Worm (Caenorhabditis elegans) whole organism, late embryonic: Measurements from ENCODE around the gene cyl-1.

Source experiments
- F13H6.1 ChIP-seq: sonication (generic microtip); optimal IDR thresholded peaks from 2 replicates; lab custom pipeline; 2016; ENCODE audit warnings: missing genetic modification characterization, missing compliant biosample characterization
- ahr-1 ChIP-seq: sonication (generic microtip); optimal IDR thresholded peaks from 2 replicates; lab custom pipeline; 2016; ENCODE audit warnings: missing genetic modification characterization, missing compliant biosample characterization
- ceh-24 ChIP-seq: sonication (generic microtip); optimal IDR thresholded peaks from 2 replicates; lab custom pipeline; 2016; ENCODE audit warnings: mild to moderate bottlenecking, missing genetic modification characterization, missing compliant biosample characterization
- ceh-30 ChIP-seq: fragments of 150-350 bp; optimal IDR thresholded peaks from 2 replicates; lab custom pipeline; 2014; ENCODE audit warnings: missing biosample characterization, missing genetic modification characterization
- ceh-31 ChIP-seq: sonication (generic microtip); optimal IDR thresholded peaks from 2 replicates; lab custom pipeline; 2016; ENCODE audit warnings: missing genetic modification characterization, missing compliant biosample characterization
- ceh-48 ChIP-seq: sonication (generic microtip); optimal IDR thresholded peaks from 2 replicates; lab custom pipeline; 2016; ENCODE audit warnings: missing genetic modification characterization, inconsistent platforms, missing compliant biosample characterization
- ceh-6 ChIP-seq: fragments of 200-800 bp; sonication (Bioruptor generic); optimal IDR thresholded peaks from 2 replicates; lab custom pipeline; 2018; ENCODE audit warnings: mild to moderate bottlenecking, missing genetic modification characterization, missing compliant biosample characterization
- ceh-9 ChIP-seq: sonication (generic microtip); optimal IDR thresholded peaks from 2 replicates; lab custom pipeline; 2016; ENCODE audit warnings: mild to moderate bottlenecking, missing genetic modification characterization, inconsistent platforms, missing compliant biosample characterization
- dmd-4 ChIP-seq: sonication (generic microtip); optimal IDR thresholded peaks from 2 replicates; lab custom pipeline; 2016; ENCODE audit warnings: borderline replicate concordance, missing genetic modification characterization, missing compliant biosample characterization
- dve-1 ChIP-seq: sonication (generic microtip); optimal IDR thresholded peaks from 2 replicates; lab custom pipeline; 2017; ENCODE audit warnings: antibody characterized with exemption, mild to moderate bottlenecking, missing genetic modification characterization, missing compliant biosample characterization
- elt-2 ChIP-seq: sonication (generic microtip); optimal IDR thresholded peaks from 2 replicates; lab custom pipeline; 2016; ENCODE audit warnings: missing genetic modification reagents, missing genetic modification characterization, missing compliant biosample characterization
- elt-4 ChIP-seq: sonication (generic microtip); optimal IDR thresholded peaks from 2 replicates; lab custom pipeline; 2016; ENCODE audit warnings: missing genetic modification characterization, missing compliant biosample characterization
- eyg-1 ChIP-seq: sonication (generic microtip); optimal IDR thresholded peaks from 2 replicates; lab custom pipeline; 2016; ENCODE audit warnings: missing genotype, missing genetic modification characterization, missing compliant biosample characterization
- gmeb-2 ChIP-seq: sonication (generic microtip); optimal IDR thresholded peaks from 2 replicates; lab custom pipeline; 2016; ENCODE audit warnings: missing genetic modification characterization, inconsistent platforms, missing compliant biosample characterization
- hlh-13 ChIP-seq: fragments of 200-800 bp; sonication (Bioruptor generic); optimal IDR thresholded peaks from 2 replicates; lab custom pipeline; 2018; ENCODE audit warnings: mild to moderate bottlenecking, missing genetic modification characterization, missing compliant biosample characterization
- hlh-8 ChIP-seq: sonication (generic microtip); optimal IDR thresholded peaks from 2 replicates; lab custom pipeline; 2016; ENCODE audit warnings: missing genotype, missing genetic modification characterization, missing compliant biosample characterization
- lin-11 ChIP-seq: fragments of 200-800 bp; sonication (Bioruptor generic); optimal IDR thresholded peaks from 2 replicates; lab custom pipeline; 2018; ENCODE audit warnings: mild to moderate bottlenecking, missing genetic modification characterization, missing compliant biosample characterization
- mec-3 ChIP-seq: sonication (generic microtip); optimal IDR thresholded peaks from 2 replicates; lab custom pipeline; 2016; ENCODE audit warnings: borderline replicate concordance, missing genetic modification characterization, missing compliant biosample characterization
- nfya-1 ChIP-seq: sonication (generic microtip); optimal IDR thresholded peaks from 2 replicates; lab custom pipeline; 2017; ENCODE audit warnings: missing genetic modification characterization, mild to moderate bottlenecking, missing compliant biosample characterization, antibody characterized with exemption, moderate library complexity
- nhr-11 ChIP-seq: fragments of 150-350 bp; optimal IDR thresholded peaks from 2 replicates; lab custom pipeline; 2014; ENCODE audit warnings: missing biosample characterization, missing genetic modification characterization
- nhr-232 ChIP-seq: sonication (generic microtip); optimal IDR thresholded peaks from 2 replicates; lab custom pipeline; 2016; ENCODE audit warnings: missing genetic modification characterization, missing compliant biosample characterization
- pag-3 ChIP-seq: sonication (generic microtip); optimal IDR thresholded peaks from 2 replicates; lab custom pipeline; 2016; ENCODE audit warnings: missing compliant biosample characterization, missing genetic modification characterization, borderline replicate concordance
- pat-9 ChIP-seq: fragments of 200-800 bp; sonication (Bioruptor generic); optimal IDR thresholded peaks from 2 replicates; lab custom pipeline; 2018; ENCODE audit warnings: mild to moderate bottlenecking, missing genetic modification characterization, moderate library complexity, missing compliant biosample characterization
- pha-4 ChIP-seq: fragments of 150-350 bp; optimal IDR thresholded peaks from 2 replicates; lab custom pipeline; 2018; ENCODE audit warnings: missing biosample characterization, missing genetic modification reagents, missing genetic modification characterization
- sox-2 ChIP-seq: fragments of 200-800 bp; sonication (Bioruptor generic); IDR thresholded peaks from 2 replicates; pipeline ENCODE4 v1.3.6; 2022; ENCODE audit warnings: missing genetic modification reagents, missing genetic modification characterization, missing compliant biosample characterization
- tbx-2 ChIP-seq: sonication (generic microtip); optimal IDR thresholded peaks from 2 replicates; lab custom pipeline; 2016; ENCODE audit warnings: missing genetic modification characterization, missing compliant biosample characterization
- ttx-3 ChIP-seq: sonication (generic microtip); optimal IDR thresholded peaks from 2 replicates; lab custom pipeline; 2016; ENCODE audit warnings: missing genetic modification reagents, missing genetic modification characterization, missing compliant biosample characterization
- unc-42 ChIP-seq: sonication (generic microtip); optimal IDR thresholded peaks from 2 replicates; lab custom pipeline; 2016; ENCODE audit warnings: missing genotype, missing genetic modification characterization, missing compliant biosample characterization
- unc-55 ChIP-seq: sonication (generic microtip); optimal IDR thresholded peaks from 2 replicates; lab custom pipeline; 2017; ENCODE audit warnings: missing biosample characterization, missing genetic modification reagents, missing genetic modification characterization
- unc-86 ChIP-seq: sonication (generic microtip); optimal IDR thresholded peaks from 2 replicates; lab custom pipeline; 2016; ENCODE audit warnings: missing genetic modification characterization, missing compliant biosample characterization
- zip-5 ChIP-seq: sonication (generic microtip); optimal IDR thresholded peaks from 2 replicates; lab custom pipeline; 2016; ENCODE audit warnings: missing genetic modification characterization, missing compliant biosample characterization

cyl-1 gene

DNA sequence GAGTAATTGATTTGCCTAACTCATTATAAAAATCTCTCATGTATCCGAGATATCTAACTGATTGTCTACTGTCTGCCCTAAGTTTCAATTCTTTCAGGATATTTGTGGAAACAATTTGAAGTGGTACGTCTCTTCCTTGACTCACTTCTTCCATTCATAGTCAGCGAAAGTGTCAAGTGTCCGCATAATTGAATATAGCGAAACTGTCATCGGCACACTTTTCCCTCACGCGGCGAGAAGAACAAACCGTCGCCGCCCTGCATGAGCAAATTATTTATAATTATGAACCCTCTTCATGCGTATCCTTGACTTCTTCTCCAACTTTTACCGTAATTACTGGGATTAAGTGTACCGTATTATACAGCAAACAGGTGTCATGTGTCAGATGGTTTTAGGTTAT lies 44.9 kb downstream of the cyl-1 start:
- TF ChIP-seq unc-86 (tag; lab: Kevin White, UChicago): no peak
- peak; percentile 18 for TF ChIP-seq ceh-31 (tag; lab: Kevin White, UChicago)
- peak; percentile 48 for TF ChIP-seq unc-42

- TF ChIP-seq pha-4 (no peak), unc-55 (GFP tag; lab: Kevin White, UChicago) (peak; percentile 86)
These were observed 46.0 kb downstream of the cyl-1 start for ce11 chrV:11947414-11947954.

ce11 chrV:11946818-11947217 lies 46.7 kb downstream of the cyl-1 start:
- TF ChIP-seq ceh-9 (tag; lab: Kevin White, UChicago) (no peak), gmeb-2 (tag; lab: Kevin White, UChicago) (no peak), ttx-3 (tag; lab: Kevin White, UChicago) (no peak), unc-42 (peak; percentile 53), ceh-24 (tag; lab: Kevin White, UChicago) (no peak), dmd-4 (tag; lab: Kevin White, UChicago) (no peak)

DNA sequence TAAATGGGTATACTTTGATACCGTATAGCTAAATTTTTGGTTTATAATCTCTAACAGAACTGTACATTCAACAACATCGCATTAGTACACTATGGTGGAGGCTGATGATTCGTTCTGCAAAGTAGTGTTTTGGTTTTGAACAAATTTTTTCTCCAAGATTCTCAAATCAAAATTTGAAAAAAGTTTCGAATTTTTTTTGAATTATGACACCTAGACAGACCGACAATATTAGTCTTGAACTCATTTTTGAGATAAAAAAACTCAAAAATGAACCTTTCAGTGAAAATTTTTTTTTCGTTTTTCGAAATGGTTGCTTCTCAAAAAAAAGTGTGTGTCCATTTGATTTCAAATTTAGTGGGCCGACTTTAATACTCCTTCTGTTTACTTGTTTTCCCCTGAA lies 48.1 kb downstream of the cyl-1 start:
- TF ChIP-seq ceh-48 (tag; lab: Kevin White, UChicago): no peak
- TF ChIP-seq ceh-31 (tag; lab: Kevin White, UChicago): no peak
- TF ChIP-seq ceh-24 (tag; lab: Kevin White, UChicago): no peak
- no peak for TF ChIP-seq elt-2
- no peak for TF ChIP-seq ahr-1 (tag; lab: Kevin White, UChicago)

- TF ChIP-seq pat-9 (tag; lab: Kevin White, UChicago) (no peak), nfya-1 (tag; lab: Kevin White, UChicago) (no peak), tbx-2 (tag; lab: Kevin White, UChicago) (no peak), ttx-3 (tag; lab: Kevin White, UChicago) (no peak), hlh-8 (tag; lab: Kevin White, UChicago) (no peak), gmeb-2 (tag; lab: Kevin White, UChicago) (no peak), lin-11 (tag; lab: Kevin White, UChicago) (no peak), nhr-232 (tag; lab: Kevin White, UChicago) (no peak), sox-2 (GFP tag; lab: Robert Waterston, UW) (no peak), elt-4 (no peak), dve-1 (tag; lab: Kevin White, UChicago) (no peak), F13H6.1 (tag; lab: Kevin White, UChicago) (no peak), dmd-4 (tag; lab: Kevin White, UChicago) (no peak), unc-86 (tag; lab: Kevin White, UChicago) (no peak), ceh-9 (tag; lab: Kevin White, UChicago) (no peak), zip-5 (tag; lab: Kevin White, UChicago) (no peak), ceh-6 (GFP tag; lab: Kevin White, UChicago) (no peak), mec-3 (tag; lab: Kevin White, UChicago) (no peak), nhr-11 (tag; lab: Kevin White, UChicago) (no peak), pag-3 (tag; lab: Kevin White, UChicago) (no peak)
These were observed 49.8 kb downstream of the cyl-1 start for ce11 chrV:11943737-11944136.

- TF ChIP-seq ceh-30 (no peak), elt-2 (no peak), ceh-31 (tag; lab: Kevin White, UChicago) (no peak), hlh-13 (GFP tag; lab: Kevin White, UChicago) (no peak), eyg-1 (tag; lab: Kevin White, UChicago) (no peak)
These were observed 51.2 kb downstream of the cyl-1 start, which contains the start of gene F58H1.6 for ce11 chrV:11942325-11942724. Gene F58H1.6, plus strand, starts transcription at chrV:11942625.
